Fruit fly (Drosophila melanogaster) whole organism, wandering third instar larva: ENCODE data around the gene yellow-g2.

ENCODE experiments used
- Myc ChIP-seq: fragments of >200 bp; optimal IDR thresholded peaks from 2 replicates; lab custom pipeline; 2017
- Sp1 ChIP-seq: fragments of 200-800 bp; sonication (Bioruptor generic); optimal IDR thresholded peaks from 3 replicates; lab custom pipeline; 2019; ENCODE audit warnings: missing biosample characterization, mild to moderate bottlenecking, missing genetic modification characterization, moderate library complexity
- Vsx2 ChIP-seq: fragments of 200-300, 225-300 bp; sonication (Bioruptor generic); optimal IDR thresholded peaks from 2 replicates; lab custom pipeline; 2018; ENCODE audit warnings: missing biosample characterization, missing genetic modification characterization; ENCODE audit not compliant: partially characterized antibody
- br ChIP-seq: fragments of 200-800 bp; sonication (Bioruptor generic); optimal IDR thresholded peaks from 2 replicates; lab custom pipeline; 2016; ENCODE audit warnings: missing biosample characterization, missing genetic modification characterization
- ey ChIP-seq: fragments of 200-800 bp; sonication (Bioruptor generic); optimal IDR thresholded peaks from 2 replicates; lab custom pipeline; 2016; ENCODE audit warnings: missing biosample characterization, missing genetic modification characterization
- foxo ChIP-seq, 2 experiments: fragments of 200-800 bp; sonication (Bioruptor generic); optimal IDR thresholded peaks; 2 replicates in 1 of 2; 3 replicates in 1 of 2; lab custom pipeline; 2016 to 2017; ENCODE audit warnings: missing biosample characterization in 2 of 2, missing genetic modification characterization in 2 of 2
- sv ChIP-seq: fragments of 200-800 bp; sonication (Bioruptor generic); optimal IDR thresholded peaks from 3 replicates; lab custom pipeline; 2016; ENCODE audit warnings: missing biosample characterization, missing genetic modification characterization
- usp ChIP-seq: fragments of >200 bp; optimal IDR thresholded peaks from 2 replicates; lab custom pipeline; 2017; ENCODE audit warnings: missing biosample characterization, missing genetic modification characterization
- woc ChIP-seq: sonication (Bioruptor generic); optimal IDR thresholded peaks from 2 replicates; lab custom pipeline; 2016; ENCODE audit warnings: missing biosample characterization, mild to moderate bottlenecking, missing genetic modification characterization

- TF ChIP-seq Myc (peak; percentile 65), usp (GFP tag; lab: Kevin White, UChicago) (no peak), br (no peak), sv (no peak), ey (no peak), foxo (GFP tag; optimal IDR thresholded peaks at IDR 0.05; lab: Kevin White, UChicago) (peak in 1 of 2 experiments; percentile 12), Sp1 (GFP tag; lab: Kevin White, UChicago) (peak; percentile 0), woc (GFP tag; lab: Kevin White, UChicago) (no peak), Vsx2 (GFP tag; lab: Kevin White, UChicago) (no peak)
Measured at dm6 chr3L:2265692-2266444, 10.5 kb upstream of the yellow-g2 start, which contains the start of the genes ecd and CG13806.
